Worm (Caenorhabditis elegans): ENCODE measurements around the gene C09G5.14.

C09G5.14 gene

DNA sequence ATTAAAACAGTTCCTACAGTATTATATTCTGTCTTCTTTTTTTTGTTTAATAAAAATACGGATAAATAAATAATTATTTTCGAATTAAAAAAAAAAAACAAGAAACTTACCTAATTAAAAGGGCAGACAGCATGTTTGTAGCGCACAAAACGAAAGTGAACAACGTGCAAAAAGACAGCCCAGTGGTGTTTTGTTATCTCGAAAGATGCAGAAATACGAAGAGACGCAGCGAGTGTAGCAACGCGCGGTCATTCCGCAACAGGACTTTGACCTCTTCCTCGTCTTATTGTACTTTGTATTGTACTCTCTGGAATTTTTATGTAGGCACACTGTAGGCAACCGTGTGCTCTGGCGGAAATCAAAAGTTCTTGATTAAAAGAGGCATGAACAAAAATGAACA lies 29.3 kb downstream of the C09G5.14 start, which contains the start of gene gbh-1:
TSS of gene gbh-1 (minus strand) at position 149 of the 400 bp plus-strand sequence.
- no peak for TF ChIP-seq lin-13 (tag; optimal IDR thresholded peaks at IDR 0.05)
- TF ChIP-seq ceh-39 (tag; optimal IDR thresholded peaks at IDR 0.05): no peak
- no peak for TF ChIP-seq ces-1 (GFP tag; optimal IDR thresholded peaks at IDR 0.05)
- no peak for TF ChIP-seq bed-3 (GFP tag; optimal IDR thresholded peaks at IDR 0.05)
- TF ChIP-seq sem-2 (GFP tag; optimal IDR thresholded peaks at IDR 0.05): no peak
- TF ChIP-seq nhr-12 (tag; optimal IDR thresholded peaks at IDR 0.05): no peak
- no peak for TF ChIP-seq lin-32 (GFP tag; optimal IDR thresholded peaks at IDR 0.05)
- no peak for TF ChIP-seq zip-8 (tag; optimal IDR thresholded peaks at IDR 0.05)
- TF ChIP-seq ceh-83 (GFP tag; optimal IDR thresholded peaks at IDR 0.05): no peak
- TF ChIP-seq nhr-28 (tag; optimal IDR thresholded peaks at IDR 0.05): no peak
- TF ChIP-seq mab-5 (tag; optimal IDR thresholded peaks at IDR 0.05): no peak
- TF ChIP-seq sptf-1 (tag; optimal IDR thresholded peaks at IDR 0.05): no peak
- no peak for TF ChIP-seq tbx-8 (GFP tag; optimal IDR thresholded peaks at IDR 0.05)

DNA sequence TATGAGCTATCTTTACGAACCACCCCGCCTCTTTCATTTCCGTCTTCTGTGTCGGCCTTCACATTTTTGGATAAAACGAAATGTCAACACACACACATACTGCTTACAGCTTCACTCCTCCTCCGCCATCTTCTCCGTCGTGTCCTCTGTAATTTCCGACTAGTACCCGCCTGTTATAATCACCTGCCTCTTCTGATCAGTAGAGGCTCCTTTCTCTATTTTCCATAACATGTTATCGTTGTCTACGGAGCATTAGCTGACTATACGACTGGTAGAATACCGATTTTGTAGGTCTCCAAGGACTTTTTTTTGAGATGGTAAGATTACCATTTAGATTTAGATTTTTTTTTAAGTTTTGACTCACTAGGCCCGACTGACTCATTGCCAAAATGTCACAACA lies 38.0 kb downstream of the C09G5.14 start:
- TF ChIP-seq bed-3 (GFP tag; optimal IDR thresholded peaks at IDR 0.05) (no peak), snpc-4 (tag; optimal IDR thresholded peaks at IDR 0.05) (no peak), unc-39 (tag; optimal IDR thresholded peaks at IDR 0.05) (no peak), sptf-1 (tag; optimal IDR thresholded peaks at IDR 0.05) (no peak), nhr-76 (tag; optimal IDR thresholded peaks at IDR 0.05) (no peak), M03D4.4 (tag; optimal IDR thresholded peaks at IDR 0.05) (no peak), mls-2 (tag; optimal IDR thresholded peaks at IDR 0.05) (no peak), nhr-28 (tag; optimal IDR thresholded peaks at IDR 0.05) (no peak), mep-1 (tag; optimal IDR thresholded peaks at IDR 0.05) (no peak), drap-1 (GFP tag; optimal IDR thresholded peaks at IDR 0.05) (no peak), ceh-39 (tag; optimal IDR thresholded peaks at IDR 0.05) (no peak), ztf-11 (tag; optimal IDR thresholded peaks at IDR 0.05) (no peak), zip-8 (tag; optimal IDR thresholded peaks at IDR 0.05) (no peak), ceh-43 (GFP tag; optimal IDR thresholded peaks at IDR 0.05) (no peak), lin-32 (GFP tag; optimal IDR thresholded peaks at IDR 0.05) (no peak), unc-62 (GFP tag; optimal IDR thresholded peaks at IDR 0.05) (no peak), lin-13 (tag; optimal IDR thresholded peaks at IDR 0.05) (no peak), flh-1 (GFP tag; optimal IDR thresholded peaks at IDR 0.05) (no peak)

DNA sequence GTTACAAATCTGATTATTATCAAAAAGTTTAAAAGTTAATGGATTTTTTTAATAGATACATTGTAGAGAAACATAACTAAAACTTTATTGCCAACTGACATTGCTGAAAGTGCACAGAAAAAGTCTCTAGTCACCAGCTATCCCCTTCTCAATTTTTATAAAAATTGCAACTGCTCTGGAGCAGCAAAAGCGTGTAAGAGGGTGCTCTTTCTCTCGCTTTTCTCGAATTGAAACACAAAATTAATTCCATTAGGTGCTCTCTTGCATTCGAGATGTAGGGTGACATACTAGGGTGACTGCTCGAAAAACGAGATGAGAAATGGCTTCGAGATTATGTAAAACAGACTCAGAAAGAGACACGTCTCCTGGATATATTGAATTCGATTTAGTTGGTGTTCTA lies 42.4 kb downstream of the C09G5.14 start:
- TF ChIP-seq pha-4 (tag; optimal IDR thresholded peaks at IDR 0.05): no peak
- TF ChIP-seq ces-1 (GFP tag; optimal IDR thresholded peaks at IDR 0.05): peak; percentile 63

DNA sequence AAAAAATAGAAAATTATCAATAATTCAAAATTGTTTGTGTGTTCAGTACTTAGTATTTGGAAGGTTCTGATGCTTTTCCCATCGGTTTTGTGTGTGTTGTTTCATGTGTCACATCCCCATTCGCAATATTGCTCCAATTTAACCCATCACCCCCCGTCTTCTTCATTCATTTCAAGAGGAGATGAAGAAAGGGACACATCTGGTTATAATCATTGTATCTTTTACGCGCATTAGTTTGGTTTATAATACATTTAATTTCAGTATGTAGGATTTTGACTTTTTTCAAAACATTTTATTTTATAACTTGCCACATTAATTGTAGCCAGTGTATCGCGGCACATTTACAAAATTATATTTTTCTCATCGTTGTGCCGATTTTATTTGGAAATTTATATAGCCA lies 42.8 kb downstream of the C09G5.14 start:
- TF ChIP-seq ces-1 (GFP tag; optimal IDR thresholded peaks at IDR 0.05) (peak; percentile 1), nhr-237 (tag; optimal IDR thresholded peaks at IDR 0.05) (no peak)

DNA sequence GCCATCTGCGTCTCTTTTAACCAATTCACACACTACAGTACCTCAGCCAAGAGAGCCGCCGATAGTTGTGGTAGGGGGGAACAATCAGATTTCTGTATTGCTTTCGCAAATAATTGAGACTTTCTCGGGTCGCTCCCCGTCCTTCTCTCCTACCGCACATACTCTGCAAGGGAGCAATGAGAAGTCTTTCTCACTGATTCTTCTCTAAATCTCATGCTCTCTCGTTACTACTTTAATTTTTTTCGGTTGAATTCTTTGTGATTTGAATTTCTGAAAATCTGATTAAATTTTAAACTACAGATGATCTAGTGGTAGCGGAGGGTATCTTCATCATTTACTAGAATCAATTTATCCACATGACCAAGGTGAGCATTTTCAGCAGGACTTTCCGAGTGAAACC lies 47.7 kb downstream of the C09G5.14 start, which contains the start of gene ptb-1:
TSS of gene ptb-1 (plus strand) at position 301 of the 400 bp plus-strand sequence.
- TF ChIP-seq drap-1 (GFP tag; optimal IDR thresholded peaks at IDR 0.05) (no peak), elt-1 (tag; optimal IDR thresholded peaks at IDR 0.05; ENCODE audit: borderline replicate concordance, insufficient read depth) (no peak), lin-32 (GFP tag; optimal IDR thresholded peaks at IDR 0.05) (no peak), ceh-83 (GFP tag; optimal IDR thresholded peaks at IDR 0.05) (no peak), nhr-12 (tag; optimal IDR thresholded peaks at IDR 0.05) (no peak), nhr-2 (tag; optimal IDR thresholded peaks at IDR 0.05) (no peak), mep-1 (tag; optimal IDR thresholded peaks at IDR 0.05) (no peak), unc-39 (tag; optimal IDR thresholded peaks at IDR 0.05) (no peak), bed-3 (GFP tag; optimal IDR thresholded peaks at IDR 0.05) (no peak), ceh-43 (GFP tag; optimal IDR thresholded peaks at IDR 0.05) (no peak), ces-1 (GFP tag; optimal IDR thresholded peaks at IDR 0.05) (no peak)

All from whole organism, mixed stage, embryonic.